Worm (Caenorhabditis elegans): ENCODE measurements around the gene dnj-3.

DNA sequence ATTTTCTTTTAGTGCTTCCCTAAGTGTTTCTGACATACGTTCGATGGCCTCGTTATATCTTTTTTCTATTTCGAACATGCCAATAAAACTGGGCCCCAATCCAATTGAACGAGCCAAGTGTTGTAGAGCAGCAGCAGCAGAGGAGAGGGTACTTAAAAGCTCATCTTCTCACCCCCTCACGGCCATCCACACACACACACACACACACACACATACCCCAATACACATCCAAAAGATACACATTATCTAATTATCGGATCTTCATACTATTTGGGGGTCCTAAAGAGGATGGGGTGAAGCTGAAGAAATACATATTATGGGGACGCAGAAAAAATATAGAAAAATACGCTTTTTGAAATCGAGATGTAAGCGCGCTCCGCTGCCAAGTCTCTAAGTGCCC is 4.3 kb downstream of the dnj-3 start:
- TF ChIP-seq ama-1 (optimal IDR thresholded peaks at IDR 0.05) = no peak
- TF ChIP-seq ceh-82 (tag; optimal IDR thresholded peaks at IDR 0.05) = no peak
